Worm (Caenorhabditis elegans) whole organism, L3 larva: ENCODE measurements around the gene ccdc-47.

ENCODE experiments used
- ama-1 ChIP-seq: fragments of 150-350 bp; optimal IDR thresholded peaks from 2 replicates; lab custom pipeline; 2018
- ceh-28 ChIP-seq: fragments of 150-350 bp; optimal IDR thresholded peaks from 2 replicates; lab custom pipeline; 2014; ENCODE audit warnings: missing biosample characterization, missing genetic modification reagents, missing genetic modification characterization
- daf-12 ChIP-seq: fragments of 150-350 bp; optimal IDR thresholded peaks from 2 replicates; lab custom pipeline; 2014; ENCODE audit warnings: missing biosample characterization, missing genetic modification reagents, missing genetic modification characterization
- elt-3 ChIP-seq, 3 experiments: fragments of 150-350 bp in 1 of 3; sonication (generic microtip) in 2 of 3; optimal IDR thresholded peaks; 2 replicates in 2 of 3; 4 replicates in 1 of 3; lab custom pipeline; 2014 to 2017; ENCODE audit warnings: missing biosample characterization in 3 of 3, missing genetic modification characterization in 3 of 3
- lin-15B ChIP-seq: fragments of 150-350 bp; optimal IDR thresholded peaks from 2 replicates; lab custom pipeline; 2014; ENCODE audit warnings: missing biosample characterization, missing genetic modification characterization
- lin-39 ChIP-seq: fragments of 150-350 bp; optimal IDR thresholded peaks from 2 replicates; lab custom pipeline; 2018; ENCODE audit warnings: missing biosample characterization, missing genetic modification reagents, missing genetic modification characterization
- nhr-12 ChIP-seq: fragments of 150-350 bp; optimal IDR thresholded peaks from 2 replicates; lab custom pipeline; 2014; ENCODE audit warnings: missing biosample characterization, missing genetic modification characterization
- pha-4 ChIP-seq: fragments of 150-350 bp; optimal IDR thresholded peaks from 2 replicates; lab custom pipeline; 2014; ENCODE audit warnings: missing biosample characterization, missing genetic modification reagents, missing genetic modification characterization
- pqm-1 ChIP-seq: fragments of 150-350 bp; optimal IDR thresholded peaks from 2 replicates; lab custom pipeline; 2017; ENCODE audit warnings: missing biosample characterization, missing genetic modification characterization, inconsistent platforms
- snpc-4 ChIP-seq: fragments of 150-350 bp; optimal IDR thresholded peaks from 2 replicates; lab custom pipeline; 2014; ENCODE audit warnings: missing biosample characterization, missing genetic modification characterization
- ztf-4 ChIP-seq: fragments of 150-350 bp; optimal IDR thresholded peaks from 2 replicates; lab custom pipeline; 2014; ENCODE audit warnings: missing biosample characterization, missing genetic modification characterization

DNA sequence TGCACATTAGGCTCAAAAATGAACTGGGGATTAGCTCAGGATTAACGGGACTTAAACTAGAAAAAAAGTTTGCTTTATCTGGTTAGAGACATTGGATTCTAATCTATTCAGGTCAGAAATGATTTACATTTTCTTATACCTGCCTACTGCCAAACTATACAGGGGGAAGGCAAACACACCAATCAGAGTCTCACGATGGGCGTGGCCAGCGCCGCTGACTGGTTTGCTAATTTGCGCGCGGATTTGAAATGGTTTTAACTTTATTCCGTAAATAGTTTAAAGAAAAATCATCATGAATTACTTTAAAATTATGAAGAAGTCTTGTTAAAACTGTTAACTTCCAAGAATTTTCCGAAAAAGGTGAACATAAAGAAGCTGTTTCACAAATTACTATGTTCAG, 18.4 kb upstream of the ccdc-47 start:
- TF ChIP-seq elt-3 (tag; optimal IDR thresholded peaks at IDR 0.05; lab: Kevin White, UChicago) (no peak), pha-4 (tag; lab: Kevin White, UChicago) (no peak), ceh-28 (tag; lab: Kevin White, UChicago) (no peak), nhr-12 (tag; lab: Kevin White, UChicago) (no peak), lin-39 (tag; lab: Kevin White, UChicago) (no peak), snpc-4 (no peak), ama-1 (no peak), daf-12 (tag; lab: Kevin White, UChicago) (no peak), ztf-4 (tag; lab: Kevin White, UChicago) (no peak), lin-15B (tag; lab: Kevin White, UChicago) (no peak), pqm-1 (tag; lab: Kevin White, UChicago) (no peak)
